Worm (Caenorhabditis elegans) whole organism, late embryonic: ENCODE data around the gene CC8.3.

Source experiments
- C08G9.2 ChIP-seq: sonication (generic microtip); optimal IDR thresholded peaks from 2 replicates; lab custom pipeline; 2016; ENCODE audit warnings: mild to moderate bottlenecking, missing genetic modification characterization, moderate library complexity, missing compliant biosample characterization
- F13H6.1 ChIP-seq: sonication (generic microtip); optimal IDR thresholded peaks from 2 replicates; lab custom pipeline; 2016; ENCODE audit warnings: missing genetic modification characterization, missing compliant biosample characterization
- T23F11.4 ChIP-seq: fragments of 200-800 bp; sonication (Bioruptor generic); optimal IDR thresholded peaks from 2 replicates; lab custom pipeline; 2018; ENCODE audit warnings: mild to moderate bottlenecking, missing genetic modification characterization, missing compliant biosample characterization
- Y22D7AL.16 ChIP-seq: sonication (generic microtip); optimal IDR thresholded peaks from 2 replicates; lab custom pipeline; 2016; ENCODE audit warnings: missing genetic modification characterization, missing compliant biosample characterization
- ahr-1 ChIP-seq: sonication (generic microtip); optimal IDR thresholded peaks from 2 replicates; lab custom pipeline; 2016; ENCODE audit warnings: missing genetic modification characterization, missing compliant biosample characterization
- ama-1 ChIP-seq: fragments of 150-350 bp; optimal IDR thresholded peaks from 2 replicates; lab custom pipeline; 2014
- ceh-14 ChIP-seq: sonication (generic microtip); optimal IDR thresholded peaks from 2 replicates; lab custom pipeline; 2016; ENCODE audit warnings: missing genotype, missing genetic modification characterization, missing compliant biosample characterization
- ceh-18 ChIP-seq: sonication (generic microtip); optimal IDR thresholded peaks from 2 replicates; lab custom pipeline; 2016; ENCODE audit warnings: missing genetic modification characterization, missing compliant biosample characterization
- ceh-19 ChIP-seq: fragments of 200-800 bp; sonication (Bioruptor generic); optimal IDR thresholded peaks from 2 replicates; lab custom pipeline; 2018; ENCODE audit warnings: mild to moderate bottlenecking, missing genetic modification characterization, missing compliant biosample characterization
- ceh-2 ChIP-seq: sonication (generic microtip); optimal IDR thresholded peaks from 2 replicates; lab custom pipeline; 2016; ENCODE audit warnings: missing genotype, missing genetic modification characterization, missing compliant biosample characterization
- ceh-31 ChIP-seq: sonication (generic microtip); optimal IDR thresholded peaks from 2 replicates; lab custom pipeline; 2016; ENCODE audit warnings: missing genetic modification characterization, missing compliant biosample characterization
- ceh-34 ChIP-seq: sonication (generic microtip); optimal IDR thresholded peaks from 2 replicates; lab custom pipeline; 2016; ENCODE audit warnings: mild to moderate bottlenecking, missing genetic modification characterization, missing compliant biosample characterization
- ceh-45 ChIP-seq: fragments of 200-800 bp; sonication (Bioruptor generic); IDR thresholded peaks from 2 replicates; pipeline ENCODE4 v1.3.6; 2022; ENCODE audit warnings: missing genetic modification reagents, missing genetic modification characterization, missing compliant biosample characterization
- ceh-48 ChIP-seq: sonication (generic microtip); optimal IDR thresholded peaks from 2 replicates; lab custom pipeline; 2016; ENCODE audit warnings: missing genetic modification characterization, inconsistent platforms, missing compliant biosample characterization
- dve-1 ChIP-seq: sonication (generic microtip); optimal IDR thresholded peaks from 2 replicates; lab custom pipeline; 2017; ENCODE audit warnings: antibody characterized with exemption, mild to moderate bottlenecking, missing genetic modification characterization, missing compliant biosample characterization
- elt-2 ChIP-seq: sonication (generic microtip); optimal IDR thresholded peaks from 2 replicates; lab custom pipeline; 2016; ENCODE audit warnings: missing genetic modification reagents, missing genetic modification characterization, missing compliant biosample characterization
- ets-4 ChIP-seq: sonication (generic microtip); optimal IDR thresholded peaks from 2 replicates; lab custom pipeline; 2016; ENCODE audit warnings: missing genetic modification characterization, missing compliant biosample characterization
- eyg-1 ChIP-seq: sonication (generic microtip); optimal IDR thresholded peaks from 2 replicates; lab custom pipeline; 2016; ENCODE audit warnings: missing genotype, missing genetic modification characterization, missing compliant biosample characterization
- fax-1 ChIP-seq: sonication (generic microtip); optimal IDR thresholded peaks from 2 replicates; lab custom pipeline; 2016; ENCODE audit warnings: missing genotype, missing genetic modification characterization, missing compliant biosample characterization
- fkh-10 ChIP-seq: fragments of 150-350 bp; optimal IDR thresholded peaks from 2 replicates; lab custom pipeline; 2014; ENCODE audit warnings: missing biosample characterization, missing genetic modification reagents, missing genetic modification characterization
- hlh-13 ChIP-seq: fragments of 200-800 bp; sonication (Bioruptor generic); optimal IDR thresholded peaks from 2 replicates; lab custom pipeline; 2018; ENCODE audit warnings: mild to moderate bottlenecking, missing genetic modification characterization, missing compliant biosample characterization
- hlh-30 ChIP-seq: sonication (generic microtip); optimal IDR thresholded peaks from 2 replicates; lab custom pipeline; 2017; ENCODE audit warnings: antibody characterized with exemption, missing genetic modification characterization, missing compliant biosample characterization; ENCODE audit not compliant: insufficient read depth
- hlh-6 ChIP-seq: sonication (generic microtip); optimal IDR thresholded peaks from 2 replicates; lab custom pipeline; 2016; ENCODE audit warnings: missing genotype, missing genetic modification characterization, missing compliant biosample characterization
- madf-2 ChIP-seq: sonication (generic microtip); optimal IDR thresholded peaks from 2 replicates; lab custom pipeline; 2017; ENCODE audit warnings: missing genetic modification characterization, missing compliant biosample characterization
- mec-3 ChIP-seq: sonication (generic microtip); optimal IDR thresholded peaks from 2 replicates; lab custom pipeline; 2016; ENCODE audit warnings: borderline replicate concordance, missing genetic modification characterization, missing compliant biosample characterization
- nfya-1 ChIP-seq: sonication (generic microtip); optimal IDR thresholded peaks from 2 replicates; lab custom pipeline; 2017; ENCODE audit warnings: missing genetic modification characterization, mild to moderate bottlenecking, missing compliant biosample characterization, antibody characterized with exemption, moderate library complexity
- nhr-11 ChIP-seq: fragments of 150-350 bp; optimal IDR thresholded peaks from 2 replicates; lab custom pipeline; 2014; ENCODE audit warnings: missing biosample characterization, missing genetic modification characterization
- nhr-232 ChIP-seq: sonication (generic microtip); optimal IDR thresholded peaks from 2 replicates; lab custom pipeline; 2016; ENCODE audit warnings: missing genetic modification characterization, missing compliant biosample characterization
- npax-4 ChIP-seq: sonication (generic microtip); optimal IDR thresholded peaks from 2 replicates; lab custom pipeline; 2016; ENCODE audit warnings: missing genetic modification characterization, missing compliant biosample characterization
- odd-2 ChIP-seq: sonication (generic microtip); optimal IDR thresholded peaks from 2 replicates; lab custom pipeline; 2017; ENCODE audit warnings: antibody characterized with exemption, mild to moderate bottlenecking, missing genetic modification characterization, missing compliant biosample characterization
- pag-3 ChIP-seq: sonication (generic microtip); optimal IDR thresholded peaks from 2 replicates; lab custom pipeline; 2016; ENCODE audit warnings: missing compliant biosample characterization, missing genetic modification characterization, borderline replicate concordance
- pha-2 ChIP-seq: sonication (generic microtip); optimal IDR thresholded peaks from 2 replicates; lab custom pipeline; 2017; ENCODE audit warnings: mild to moderate bottlenecking, missing genetic modification characterization, missing compliant biosample characterization
- pros-1 ChIP-seq: fragments of 150-350 bp; optimal IDR thresholded peaks from 2 replicates; lab custom pipeline; 2014; ENCODE audit warnings: missing biosample characterization, missing genetic modification reagents, missing genetic modification characterization
- ref-2 ChIP-seq: sonication (generic microtip); optimal IDR thresholded peaks from 2 replicates; lab custom pipeline; 2016; ENCODE audit warnings: missing genetic modification characterization, missing compliant biosample characterization
- rnt-1 ChIP-seq: sonication (generic microtip); optimal IDR thresholded peaks from 2 replicates; lab custom pipeline; 2016; ENCODE audit warnings: missing genetic modification characterization, missing compliant biosample characterization
- sdc-2 ChIP-seq: sonication (generic microtip); optimal IDR thresholded peaks from 2 replicates; lab custom pipeline; 2016; ENCODE audit warnings: missing genotype, missing genetic modification characterization, missing compliant biosample characterization
- sox-4 ChIP-seq: sonication (generic microtip); optimal IDR thresholded peaks from 2 replicates; lab custom pipeline; 2017; ENCODE audit warnings: mild to moderate bottlenecking, missing genetic modification characterization, inconsistent platforms, missing compliant biosample characterization
- syd-9 ChIP-seq: sonication (generic microtip); optimal IDR thresholded peaks from 2 replicates; lab custom pipeline; 2016; ENCODE audit warnings: mild to moderate bottlenecking, missing genetic modification characterization, moderate library complexity, missing compliant biosample characterization
- tbx-2 ChIP-seq: sonication (generic microtip); optimal IDR thresholded peaks from 2 replicates; lab custom pipeline; 2016; ENCODE audit warnings: missing genetic modification characterization, missing compliant biosample characterization
- ttx-3 ChIP-seq: sonication (generic microtip); optimal IDR thresholded peaks from 2 replicates; lab custom pipeline; 2016; ENCODE audit warnings: missing genetic modification reagents, missing genetic modification characterization, missing compliant biosample characterization
- unc-3 ChIP-seq, 2 experiments: fragments of 200-800 bp in 1 of 2; sonication (Bioruptor generic) in 1 of 2; sonication (generic microtip) in 1 of 2; conservative IDR thresholded peaks in 1 of 2; optimal IDR thresholded peaks in 1 of 2; 2 replicates each; pipeline versions ENCODE4 v1.3.6 to Lab custom; 2016 to 2022; ENCODE audit warnings: missing compliant biosample characterization in 2 of 2, missing genetic modification characterization in 2 of 2, missing genetic modification reagents in 1 of 2
- unc-42 ChIP-seq: sonication (generic microtip); optimal IDR thresholded peaks from 2 replicates; lab custom pipeline; 2016; ENCODE audit warnings: missing genotype, missing genetic modification characterization, missing compliant biosample characterization

Gene CC8.3

DNA sequence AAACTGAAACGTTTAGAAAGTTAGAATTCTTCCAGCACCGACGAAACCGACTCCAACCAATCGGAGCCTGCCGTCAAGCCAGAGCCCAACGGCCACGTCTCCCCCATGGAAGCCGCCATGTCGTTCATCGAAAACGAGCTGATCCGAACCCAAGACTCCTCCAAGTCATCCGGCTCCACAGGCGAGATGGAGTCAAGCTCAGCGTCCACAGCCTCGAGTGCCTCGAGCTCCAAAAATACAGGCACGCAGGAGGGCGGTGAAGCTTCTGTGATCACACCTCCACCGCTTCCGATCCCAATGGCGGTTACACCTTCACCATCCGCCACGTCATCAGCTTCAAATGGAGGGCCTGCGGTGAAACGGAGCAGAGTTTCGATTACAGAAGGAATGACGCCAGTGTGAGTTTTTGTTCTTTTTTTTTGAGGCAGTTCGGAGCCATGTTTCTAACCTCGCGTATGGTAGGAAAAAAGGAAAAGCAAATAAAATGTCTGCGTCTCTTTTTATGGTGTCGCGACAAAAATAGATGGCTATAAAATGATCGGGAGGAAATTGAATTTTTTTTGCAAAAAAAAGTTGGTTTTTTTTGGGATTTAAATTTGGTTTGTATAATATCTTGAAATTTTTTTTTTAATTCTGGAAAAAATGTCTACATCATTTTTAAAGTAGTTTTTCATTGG lies 3.7 kb downstream of the CC8.3 start:
- TF ChIP-seq pha-2 (tag; lab: Kevin White, UChicago) (no peak), unc-3 (GFP tag; conservative IDR thresholded peaks at IDR 0.05; lab: Robert Waterston, UW) (no peak), unc-3 (tag; optimal IDR thresholded peaks at IDR 0.05; lab: Kevin White, UChicago) (no peak), Y22D7AL.16 (tag; lab: Kevin White, UChicago) (no peak), ref-2 (tag; lab: Kevin White, UChicago) (no peak), F13H6.1 (tag; lab: Kevin White, UChicago) (no peak), C08G9.2 (tag; lab: Kevin White, UChicago) (peak; percentile 22), madf-2 (no peak), nfya-1 (no peak)

DNA sequence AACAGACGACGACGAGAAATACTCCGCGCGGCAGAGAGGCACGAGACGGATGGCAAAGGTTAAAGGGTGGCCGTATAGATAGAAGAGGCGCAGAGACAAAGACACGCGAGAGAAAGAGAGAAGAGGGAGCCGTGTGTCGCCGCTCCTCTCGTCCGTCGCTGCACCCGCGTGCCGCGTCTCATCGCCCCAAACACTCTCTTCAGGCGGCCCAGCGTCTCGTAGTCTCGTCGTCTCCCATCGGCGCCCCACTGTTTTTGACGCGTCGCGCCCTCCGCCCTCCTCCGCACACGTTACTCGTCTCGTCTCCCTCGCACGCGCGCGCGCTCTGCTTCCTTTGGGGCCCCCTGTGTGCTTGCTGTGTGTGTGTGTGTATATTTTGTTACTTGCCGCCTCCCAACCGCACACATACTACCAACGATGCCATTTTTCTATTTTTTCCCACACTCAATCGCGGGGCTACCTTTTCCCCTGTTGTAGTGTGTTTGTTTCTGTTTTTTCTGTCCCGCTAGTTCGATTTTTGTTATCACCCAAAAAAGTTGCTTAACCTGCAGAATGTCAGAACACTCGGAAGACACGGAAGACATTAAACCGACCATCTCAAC lies 5.5 kb downstream of the CC8.3 start, which contains the start of gene madf-9:
madf-9 (plus strand) TSS at position 552 of the 602 bp plus-strand sequence.
- TF ChIP-seq nfya-1 (peak; percentile 62), mec-3 (tag; lab: Kevin White, UChicago) (no peak), ceh-19 (peak; percentile 32), pros-1 (peak; percentile 63), nhr-232 (tag; lab: Kevin White, UChicago) (no peak), ceh-34 (tag; lab: Kevin White, UChicago) (peak; percentile 67), ceh-14 (tag; lab: Kevin White, UChicago) (no peak), unc-42 (peak; percentile 22), sox-4 (no peak), hlh-13 (no peak), nhr-11 (tag; lab: Kevin White, UChicago) (no peak), ceh-2 (peak; percentile 41), C08G9.2 (tag; lab: Kevin White, UChicago) (peak; percentile 32), pag-3 (tag; lab: Kevin White, UChicago) (no peak), elt-2 (tag; lab: Kevin White, UChicago) (peak; percentile 12), hlh-6 (tag; lab: Kevin White, UChicago) (no peak), ets-4 (tag; lab: Kevin White, UChicago) (peak; percentile 16), hlh-30 (tag; lab: Kevin White, UChicago) (peak; percentile 41), dve-1 (tag; lab: Kevin White, UChicago) (peak; percentile 36), sdc-2 (tag; lab: Kevin White, UChicago) (peak; percentile 43), rnt-1 (tag; lab: Kevin White, UChicago) (peak; percentile 28), F13H6.1 (tag; lab: Kevin White, UChicago) (peak; percentile 71), fax-1 (tag; lab: Kevin White, UChicago) (peak; percentile 21), ref-2 (tag; lab: Kevin White, UChicago) (peak; percentile 27), ceh-31 (tag; lab: Kevin White, UChicago) (peak; percentile 64), ceh-18 (tag; lab: Kevin White, UChicago) (peak; percentile 77), tbx-2 (peak; percentile 61), npax-4 (tag; lab: Kevin White, UChicago) (no peak), syd-9 (tag; lab: Kevin White, UChicago) (peak; percentile 41)

ce11 chrIV:3633254-3633653 lies 8.8 kb downstream of the CC8.3 start, which contains the start of gene ZC416.2:
TSS of gene ZC416.2 (plus strand) at chrIV:3633619.
- no peak for TF ChIP-seq nhr-232 (tag; lab: Kevin White, UChicago)
- no peak for TF ChIP-seq fkh-10
- TF ChIP-seq T23F11.4 (GFP tag; lab: Kevin White, UChicago), result no peak
- no peak for TF ChIP-seq C08G9.2 (tag; lab: Kevin White, UChicago)
- TF ChIP-seq ama-1, result no peak
- TF ChIP-seq ceh-45 (GFP tag; lab: Robert Waterston, UW), result no peak
- TF ChIP-seq ahr-1 (tag; lab: Kevin White, UChicago), result no peak
- no peak for TF ChIP-seq ttx-3 (tag; lab: Kevin White, UChicago)
- TF ChIP-seq ceh-48, result no peak
- no peak for TF ChIP-seq ref-2 (tag; lab: Kevin White, UChicago)
- TF ChIP-seq F13H6.1 (tag; lab: Kevin White, UChicago), result no peak
- TF ChIP-seq sdc-2 (tag; lab: Kevin White, UChicago), result no peak
- no peak for TF ChIP-seq eyg-1 (tag; lab: Kevin White, UChicago)
- TF ChIP-seq pag-3 (tag; lab: Kevin White, UChicago), result no peak
- TF ChIP-seq odd-2 (tag; lab: Kevin White, UChicago), result no peak
